Fruit fly (Drosophila melanogaster) whole organism, embryonic: Measurements from ENCODE around the gene Nxf3.

Source experiments
- ATbp ChIP-seq: fragments of 200-800 bp; sonication (Bioruptor generic); optimal IDR thresholded peaks from 2 replicates; lab custom pipeline; 2017; ENCODE audit warnings: missing biosample characterization, mild to moderate bottlenecking, missing genetic modification characterization, missing genetic modification reagents
- Abd-B ChIP-seq: fragments of 200-800 bp; sonication (Bioruptor generic); optimal IDR thresholded peaks from 2 replicates; lab custom pipeline; 2018; ENCODE audit warnings: missing biosample characterization, mild to moderate bottlenecking, missing genetic modification characterization, moderate library complexity
- CG11085 ChIP-seq: fragments of 200-800 bp; sonication (Bioruptor generic); IDR thresholded peaks from 2 replicates; pipeline ENCODE4 v1.3.6; 2022; ENCODE audit warnings: missing biosample characterization, missing genetic modification characterization
- CG11504 ChIP-seq: fragments of 200-800 bp; sonication (Bioruptor generic); optimal IDR thresholded peaks from 3 replicates; lab custom pipeline; 2019; ENCODE audit warnings: missing biosample characterization, mild to moderate bottlenecking, missing genetic modification characterization, moderate library complexity
- CG12391 ChIP-seq: fragments of 200-800 bp; sonication (Bioruptor generic); optimal IDR thresholded peaks from 3 replicates; lab custom pipeline; 2018; ENCODE audit warnings: missing biosample characterization, mild to moderate bottlenecking, missing genetic modification characterization, moderate library complexity
- CG14441 ChIP-seq: fragments of 200-800 bp; sonication (Bioruptor generic); IDR thresholded peaks from 2 replicates; pipeline ENCODE4 v1.3.6; 2022; ENCODE audit warnings: missing biosample characterization, missing genetic modification characterization
- CG1529 ChIP-seq: fragments of 200-800 bp; sonication (Bioruptor generic); optimal IDR thresholded peaks from 3 replicates; lab custom pipeline; 2018; ENCODE audit warnings: missing biosample characterization, missing genetic modification characterization
- CG1603 ChIP-seq: fragments of 200-800 bp; sonication (Bioruptor generic); optimal IDR thresholded peaks from 2 replicates; lab custom pipeline; 2019; ENCODE audit warnings: missing biosample characterization, mild to moderate bottlenecking, missing genetic modification characterization, moderate library complexity
- CG17361 ChIP-seq: fragments of 200-800 bp; sonication (Bioruptor generic); IDR thresholded peaks from 3 replicates; pipeline ENCODE4 v1.3.6; 2022; ENCODE audit warnings: missing biosample characterization, missing genetic modification characterization
- CG17829 ChIP-seq: fragments of 200-800 bp; optimal IDR thresholded peaks from 2 replicates; lab custom pipeline; 2019; ENCODE audit warnings: missing biosample characterization, mild to moderate bottlenecking, missing genetic modification characterization, moderate library complexity
- CG18262 ChIP-seq: fragments of 200-800 bp; optimal IDR thresholded peaks from 3 replicates; lab custom pipeline; 2019; ENCODE audit warnings: missing biosample characterization, mild to moderate bottlenecking, missing genetic modification characterization, moderate library complexity
- CG18764 ChIP-seq: fragments of 200-800 bp; sonication (Bioruptor generic); optimal IDR thresholded peaks from 3 replicates; lab custom pipeline; 2016; ENCODE audit warnings: missing biosample characterization, missing genetic modification characterization
- CG2678 ChIP-seq: fragments of 200-800 bp; sonication (Bioruptor generic); optimal IDR thresholded peaks from 3 replicates; lab custom pipeline; 2019; ENCODE audit warnings: missing biosample characterization, mild to moderate bottlenecking, missing genetic modification characterization, moderate library complexity
- CG30020 ChIP-seq: fragments of 200-800 bp; optimal IDR thresholded peaks from 2 replicates; lab custom pipeline; 2019; ENCODE audit warnings: missing biosample characterization, mild to moderate bottlenecking, missing genetic modification characterization, moderate library complexity
- CG31224 ChIP-seq: fragments of 200-800 bp; sonication (Bioruptor generic); IDR thresholded peaks from 2 replicates; pipeline ENCODE4 v1.3.6; 2022; ENCODE audit warnings: missing biosample characterization, missing genetic modification characterization
- CG34224 ChIP-seq: fragments of 200-800 bp; sonication (Bioruptor generic); IDR thresholded peaks from 3 replicates; pipeline ENCODE4 v1.3.6; 2022; ENCODE audit warnings: missing biosample characterization, missing genetic modification characterization; ENCODE audit not compliant: partially characterized antibody
- CG5180 ChIP-seq: fragments of 200-800 bp; sonication (Bioruptor generic); optimal IDR thresholded peaks from 3 replicates; lab custom pipeline; 2017; ENCODE audit warnings: missing biosample characterization, missing genetic modification characterization, mild to moderate bottlenecking, moderate library complexity, missing genetic modification reagents
- CG6654 ChIP-seq: fragments of 200-800 bp; sonication (Bioruptor generic); optimal IDR thresholded peaks from 2 replicates; lab custom pipeline; 2017; ENCODE audit warnings: missing biosample characterization, mild to moderate bottlenecking, missing genetic modification characterization
- CG6854 ChIP-seq: fragments of 200-800 bp; sonication (Bioruptor generic); optimal IDR thresholded peaks from 3 replicates; lab custom pipeline; 2017; ENCODE audit warnings: missing biosample characterization, mild to moderate bottlenecking, missing genetic modification characterization
- CG7556 ChIP-seq: fragments of 200-800 bp; sonication (Bioruptor generic); optimal IDR thresholded peaks from 2 replicates; lab custom pipeline; 2017; ENCODE audit warnings: missing biosample characterization, mild to moderate bottlenecking, missing genetic modification characterization
- CG7839 ChIP-seq: fragments of 200-800 bp; sonication (Bioruptor generic); optimal IDR thresholded peaks from 3 replicates; lab custom pipeline; 2018; ENCODE audit warnings: missing biosample characterization, mild to moderate bottlenecking, missing genetic modification characterization, moderate library complexity
- CG7928 ChIP-seq: fragments of 200-800 bp; sonication (Bioruptor generic); optimal IDR thresholded peaks from 2 replicates; lab custom pipeline; 2017; ENCODE audit warnings: missing biosample characterization, mild to moderate bottlenecking, missing genetic modification characterization
- CG8924 ChIP-seq: fragments of 200-800 bp; optimal IDR thresholded peaks from 3 replicates; lab custom pipeline; 2019; ENCODE audit warnings: missing biosample characterization, mild to moderate bottlenecking, missing genetic modification characterization, moderate library complexity
- CG9797 ChIP-seq: fragments of 200-800 bp; sonication (Bioruptor generic); optimal IDR thresholded peaks from 3 replicates; lab custom pipeline; 2018; ENCODE audit warnings: missing biosample characterization, mild to moderate bottlenecking, missing genetic modification characterization
- CG9932 ChIP-seq: fragments of 200-800 bp; sonication (Bioruptor generic); IDR thresholded peaks from 2 replicates; pipeline ENCODE4 v1.3.6; 2022; ENCODE audit warnings: missing biosample characterization, missing genetic modification characterization
- D19A ChIP-seq: fragments of 200-800 bp; optimal IDR thresholded peaks from 3 replicates; lab custom pipeline; 2019; ENCODE audit warnings: missing biosample characterization, mild to moderate bottlenecking, missing genetic modification characterization, moderate library complexity
- Deaf1 ChIP-seq: fragments of 200-800 bp; optimal IDR thresholded peaks from 3 replicates; lab custom pipeline; 2019; ENCODE audit warnings: missing biosample characterization, mild to moderate bottlenecking, missing genetic modification characterization, moderate library complexity
- Dp ChIP-seq: fragments of 200-800 bp; sonication (Bioruptor generic); optimal IDR thresholded peaks from 2 replicates; lab custom pipeline; 2018; ENCODE audit warnings: missing biosample characterization, mild to moderate bottlenecking, missing genetic modification characterization, moderate library complexity
- E2f2 ChIP-seq: fragments of 200-800 bp; sonication (Bioruptor generic); IDR thresholded peaks from 2 replicates; pipeline ENCODE4 v1.3.6; 2022; ENCODE audit warnings: missing biosample characterization, missing genetic modification characterization
- MBD-R2 ChIP-seq: fragments of 200-800 bp; sonication (Bioruptor generic); IDR thresholded peaks from 2 replicates; pipeline ENCODE4 v1.3.6; 2022; ENCODE audit warnings: missing biosample characterization, missing genetic modification characterization
- MESR4 ChIP-seq: fragments of 200-800 bp; sonication (Bioruptor generic); optimal IDR thresholded peaks from 2 replicates; lab custom pipeline; 2018; ENCODE audit warnings: missing biosample characterization, mild to moderate bottlenecking, missing genetic modification characterization, moderate library complexity
- Mrtf ChIP-seq: fragments of 200-800 bp; sonication (Bioruptor generic); IDR thresholded peaks from 3 replicates; pipeline ENCODE4 v1.3.6; 2022; ENCODE audit warnings: missing biosample characterization, missing genetic modification characterization
- Ptx1 ChIP-seq: fragments of 200-800 bp; sonication (Bioruptor generic); IDR thresholded peaks from 2 replicates; pipeline ENCODE4 v1.3.6; 2022; ENCODE audit warnings: missing biosample characterization, missing genetic modification characterization
- TFAM ChIP-seq: fragments of 200-800 bp; sonication (Bioruptor generic); optimal IDR thresholded peaks from 2 replicates; lab custom pipeline; 2017; ENCODE audit warnings: missing biosample characterization, missing genetic modification characterization, inconsistent platforms
- YL-1 ChIP-seq: fragments of 200-800 bp; sonication (Bioruptor generic); optimal IDR thresholded peaks from 3 replicates; lab custom pipeline; 2017; ENCODE audit warnings: missing biosample characterization, mild to moderate bottlenecking, missing genetic modification characterization
- ato ChIP-seq: fragments of 200-800 bp; sonication (Bioruptor generic); IDR thresholded peaks from 2 replicates; pipeline ENCODE4 v1.3.6; 2022; ENCODE audit warnings: missing biosample characterization, missing genetic modification characterization; ENCODE audit not compliant: partially characterized antibody
- bab2 ChIP-seq: fragments of 200-800 bp; sonication (Bioruptor generic); optimal IDR thresholded peaks from 2 replicates; lab custom pipeline; 2016; ENCODE audit warnings: missing biosample characterization, missing genetic modification characterization
- dati ChIP-seq: fragments of 200-800 bp; sonication (Bioruptor generic); IDR thresholded peaks from 2 replicates; pipeline ENCODE4 v1.3.6; 2022; ENCODE audit warnings: missing biosample characterization, missing genetic modification characterization
- esg ChIP-seq: fragments of 200-800 bp; sonication (Bioruptor generic); conservative IDR thresholded peaks from 2 replicates; pipeline ENCODE4 v1.3.6; 2022; ENCODE audit warnings: missing biosample characterization, missing genetic modification characterization
- fu2 ChIP-seq: fragments of 200-800 bp; sonication (Bioruptor generic); optimal IDR thresholded peaks from 2 replicates; lab custom pipeline; 2016; ENCODE audit warnings: missing biosample characterization, missing genetic modification characterization
- gem ChIP-seq: fragments of 200-800 bp; sonication (Bioruptor generic); optimal IDR thresholded peaks from 2 replicates; lab custom pipeline; 2019; ENCODE audit warnings: missing biosample characterization, mild to moderate bottlenecking, missing genetic modification characterization, moderate library complexity
- gfzf ChIP-seq: fragments of 200-800 bp; sonication (Bioruptor generic); optimal IDR thresholded peaks from 2 replicates; lab custom pipeline; 2016; ENCODE audit warnings: missing biosample characterization, mild to moderate bottlenecking, missing genetic modification characterization, moderate library complexity
- jumu ChIP-seq: fragments of 200-800 bp; sonication (Bioruptor generic); optimal IDR thresholded peaks from 3 replicates; lab custom pipeline; 2016; ENCODE audit warnings: missing biosample characterization, missing genetic modification characterization
- lab ChIP-seq: fragments of 200-800 bp; sonication (Bioruptor generic); optimal IDR thresholded peaks from 3 replicates; lab custom pipeline; 2017; ENCODE audit warnings: missing biosample characterization, missing genetic modification characterization, mild to moderate bottlenecking, moderate library complexity, missing genetic modification reagents
- lmd ChIP-seq: fragments of 200-800 bp; sonication (Bioruptor generic); IDR thresholded peaks from 2 replicates; pipeline ENCODE4 v1.3.6; 2022; ENCODE audit warnings: missing biosample characterization, missing genetic modification characterization
- maf-S ChIP-seq: fragments of 200-800 bp; sonication (Bioruptor generic); optimal IDR thresholded peaks from 2 replicates; lab custom pipeline; 2016; ENCODE audit warnings: missing biosample characterization, missing genetic modification characterization
- pzg ChIP-seq: fragments of 200-800 bp; sonication (Bioruptor generic); optimal IDR thresholded peaks from 3 replicates; lab custom pipeline; 2018; ENCODE audit warnings: missing biosample characterization, mild to moderate bottlenecking, missing genetic modification characterization, moderate library complexity
- sqz ChIP-seq: fragments of 200-800 bp; sonication (Bioruptor generic); optimal IDR thresholded peaks from 3 replicates; lab custom pipeline; 2018; ENCODE audit warnings: missing biosample characterization, mild to moderate bottlenecking, missing genetic modification characterization
- trem ChIP-seq: fragments of 200-800 bp; optimal IDR thresholded peaks from 3 replicates; lab custom pipeline; 2019; ENCODE audit warnings: missing biosample characterization, mild to moderate bottlenecking, missing genetic modification characterization, moderate library complexity
- unc-4 ChIP-seq: fragments of 200-800 bp; sonication (Bioruptor generic); IDR thresholded peaks from 2 replicates; pipeline ENCODE4 v1.3.6; 2022; ENCODE audit warnings: missing biosample characterization, missing genetic modification characterization; ENCODE audit not compliant: partially characterized antibody
- zfh2 ChIP-seq: fragments of 200-800 bp; sonication (Bioruptor generic); optimal IDR thresholded peaks from 2 replicates; lab custom pipeline; 2016; ENCODE audit warnings: missing biosample characterization, missing genetic modification characterization

Gene Nxf3

dm6 chr3L:13996992-13997391 lies 32.0 kb downstream of the Nxf3 start, which contains the start of gene CG17361 (continued):
- no peak for TF ChIP-seq CG34224 (GFP tag; lab: Robert Waterston, UW)
- TF ChIP-seq TFAM (GFP tag; lab: Kevin White, UChicago): no peak
- TF ChIP-seq ato: no peak
- peak; percentile 19 for TF ChIP-seq D19A
- peak; percentile 44 for TF ChIP-seq CG9797
- TF ChIP-seq CG17829 (tag; lab: Kevin White, UChicago): peak; percentile 11
- no peak for TF ChIP-seq CG14441 (GFP tag; lab: Robert Waterston, UW)
- no peak for TF ChIP-seq zfh2 (GFP tag; lab: Kevin White, UChicago)
- TF ChIP-seq CG7839 (tag; lab: Kevin White, UChicago): no peak
- no peak for TF ChIP-seq unc-4 (GFP tag; lab: Robert Waterston, UW)
- TF ChIP-seq bab2 (GFP tag; lab: Kevin White, UChicago): no peak
- no peak for TF ChIP-seq fu2 (GFP tag; lab: Kevin White, UChicago)
- TF ChIP-seq trem: peak; percentile 22
- no peak for TF ChIP-seq Mrtf (GFP tag; lab: Robert Waterston, UW)
- TF ChIP-seq gfzf: peak; percentile 61
- peak; percentile 26 for TF ChIP-seq CG11504 (tag; lab: Kevin White, UChicago)
- no peak for TF ChIP-seq CG31224 (GFP tag; lab: Robert Waterston, UW)
- TF ChIP-seq sqz (GFP tag; lab: Kevin White, UChicago): no peak
- TF ChIP-seq E2f2 (GFP tag; lab: Robert Waterston, UW): peak; percentile 64
- peak; percentile 27 for TF ChIP-seq gem
- peak; percentile 26 for TF ChIP-seq CG2678
- TF ChIP-seq Ptx1 (GFP tag; lab: Robert Waterston, UW): peak; percentile 27; the same call in 1 of the 2 replicates
- TF ChIP-seq ATbp (GFP tag; lab: Kevin White, UChicago): no peak
- no peak for TF ChIP-seq CG6854 (GFP tag; lab: Kevin White, UChicago)
- peak; percentile 23 for TF ChIP-seq CG8924 (tag; lab: Kevin White, UChicago)
- no peak for TF ChIP-seq dati (GFP tag; lab: Robert Waterston, UW)
- TF ChIP-seq CG7556 (GFP tag; lab: Kevin White, UChicago): no peak
- no peak for TF ChIP-seq Abd-B (GFP tag; lab: Kevin White, UChicago)
- no peak for TF ChIP-seq maf-S (GFP tag; lab: Kevin White, UChicago)
- TF ChIP-seq esg (GFP tag; lab: Robert Waterston, UW): no peak
- no peak for TF ChIP-seq Deaf1
- peak; percentile 18 for TF ChIP-seq CG18262
- TF ChIP-seq CG1603 (tag; lab: Kevin White, UChicago): peak; percentile 20
- TF ChIP-seq CG11085 (GFP tag; lab: Robert Waterston, UW): no peak
- TF ChIP-seq CG1529 (GFP tag; lab: Kevin White, UChicago): no peak
- no peak for TF ChIP-seq lab
- peak; percentile 61; the same call in 2 of the 3 replicates for TF ChIP-seq CG17361
- no peak for TF ChIP-seq YL-1 (GFP tag; lab: Kevin White, UChicago)
- peak; percentile 26 for TF ChIP-seq CG12391
- TF ChIP-seq CG9932 (GFP tag; lab: Robert Waterston, UW): peak; percentile 16; the same call in 1 of the 2 replicates
- peak; percentile 62 for TF ChIP-seq CG6654 (GFP tag; lab: Kevin White, UChicago)
- TF ChIP-seq CG7928 (GFP tag; lab: Kevin White, UChicago): peak; percentile 81
- peak; percentile 8 for TF ChIP-seq MESR4
- no peak for TF ChIP-seq CG5180 (GFP tag; lab: Kevin White, UChicago)
- peak; percentile 38 for TF ChIP-seq pzg (GFP tag; lab: Kevin White, UChicago)
- TF ChIP-seq lmd (GFP tag; lab: Robert Waterston, UW): no peak
- TF ChIP-seq CG18764 (GFP tag; lab: Kevin White, UChicago): no peak
- TF ChIP-seq MBD-R2 (GFP tag; lab: Robert Waterston, UW): peak; percentile 77
- no peak for TF ChIP-seq jumu (GFP tag; lab: Kevin White, UChicago)
- peak; percentile 23 for TF ChIP-seq Dp (GFP tag; lab: Kevin White, UChicago)
- no peak for TF ChIP-seq CG30020
